Worm (Caenorhabditis elegans): ENCODE measurements around the gene srw-120.

srw-120 gene

ce11 chrV:3038058-3038457, 42.1 kb upstream of the srw-120 start:
- peak; percentile 75; the same call in 1 of the 2 replicates for TF ChIP-seq egrh-3 (GFP tag; IDR thresholded peaks at IDR 0.05)
- no peak for TF ChIP-seq madf-10 (tag; optimal IDR thresholded peaks at IDR 0.05)
- no peak for TF ChIP-seq snpc-4 (GFP tag; optimal IDR thresholded peaks at IDR 0.05)
- TF ChIP-seq snpc-4 (tag; optimal IDR thresholded peaks at IDR 0.05), result peak in 1 of 4 experiments; percentile 22
- no peak for TF ChIP-seq let-607 (tag; optimal IDR thresholded peaks at IDR 0.05)

- TF ChIP-seq mel-28 (tag; optimal IDR thresholded peaks at IDR 0.05; ENCODE audit: borderline replicate concordance) (no peak), snpc-3.4 (tag; optimal IDR thresholded peaks at IDR 0.05) (no peak), tbp1 (GFP tag; optimal IDR thresholded peaks at IDR 0.05) (no peak), F39B2.1 (GFP tag; IDR thresholded peaks at IDR 0.05) (no peak)
Observed at ce11 chrV:3034236-3034635, 38.2 kb upstream of the srw-120 start, which contains the start of gene srw-8. Gene srw-8 (minus strand): TSS chrV:3034336.

ce11 chrV:3032343-3032742, 36.3 kb upstream of the srw-120 start, which contains the start of gene irld-38:
Gene irld-38 (minus strand): TSS chrV:3032443.
- TF ChIP-seq lir-1 (GFP tag; conservative IDR thresholded peaks at IDR 0.05) (no peak), somi-1 (GFP tag; optimal IDR thresholded peaks at IDR 0.05) (no peak), sdz-38 (tag; optimal IDR thresholded peaks at IDR 0.05) (no peak), ets-4 (GFP tag; optimal IDR thresholded peaks at IDR 0.05) (no peak), cebp-1 (GFP tag; IDR thresholded peaks at IDR 0.05) (no peak), cebp-1 (tag; optimal IDR thresholded peaks at IDR 0.05) (no peak), F57A8.1 (GFP tag; optimal IDR thresholded peaks at IDR 0.05) (no peak), Y95B8A.8 (GFP tag; IDR thresholded peaks at IDR 0.05) (no peak), lin-26 (GFP tag; IDR thresholded peaks at IDR 0.05) (no peak), hmg-1.2 (GFP tag; IDR thresholded peaks at IDR 0.05) (no peak), F49E8.2 (tag; optimal IDR thresholded peaks at IDR 0.05; ENCODE audit: insufficient read depth) (no peak), repo-1 (tag; optimal IDR thresholded peaks at IDR 0.05) (no peak), mel-28 (tag; optimal IDR thresholded peaks at IDR 0.05; ENCODE audit: borderline replicate concordance) (no peak), die-1 (tag; optimal IDR thresholded peaks at IDR 0.05) (no peak)

ce11 chrV:3028205-3028604, 32.2 kb upstream of the srw-120 start, which contains the start of gene asp-7:
Gene asp-7 (plus strand): TSS chrV:3028285.
- TF ChIP-seq efl-1 (GFP tag; optimal IDR thresholded peaks at IDR 0.05) (no peak), ceh-40 (GFP tag; IDR thresholded peaks at IDR 0.05) (no peak)

ce11 chrV:3024274-3024673, 28.3 kb upstream of the srw-120 start, which contains the start of gene asp-8:
Gene asp-8 (plus strand): TSS chrV:3024549.
- no peak for TF ChIP-seq nfyb-1 (GFP tag; IDR thresholded peaks at IDR 0.05)
- TF ChIP-seq nhr-80 (tag; optimal IDR thresholded peaks at IDR 0.05), result peak; percentile 9

- TF ChIP-seq ceh-40 (GFP tag; IDR thresholded peaks at IDR 0.05) (no peak), F22D6.2 (tag; optimal IDR thresholded peaks at IDR 0.05) (no peak), lin-54 (GFP tag; optimal IDR thresholded peaks at IDR 0.05) (no peak), pbrm-1 (GFP tag; IDR thresholded peaks at IDR 0.05) (no peak), B0019.2 (GFP tag; conservative IDR thresholded peaks at IDR 0.05) (no peak), K12H6.12 (tag; optimal IDR thresholded peaks at IDR 0.05) (no peak), Y95B8A.8 (GFP tag; IDR thresholded peaks at IDR 0.05) (no peak), let-526 (GFP tag; IDR thresholded peaks at IDR 0.05) (no peak), ets-4 (GFP tag; optimal IDR thresholded peaks at IDR 0.05) (no peak), ztf-6 (GFP tag; IDR thresholded peaks at IDR 0.05) (no peak), B0261.1 (tag; optimal IDR thresholded peaks at IDR 0.05) (no peak), ekl-4 (GFP tag; IDR thresholded peaks at IDR 0.05) (no peak), madf-6 (GFP tag; IDR thresholded peaks at IDR 0.05) (no peak), dox-1 (GFP tag; IDR thresholded peaks at IDR 0.05) (no peak)
Observed at ce11 chrV:3021306-3021705, 25.3 kb upstream of the srw-120 start, which contains the start of gene irld-12. Gene irld-12 (minus strand): TSS chrV:3021406.
